Worm (Caenorhabditis elegans): ENCODE measurements around the gene T25B2.3.

Gene T25B2.3

ce11 chrX:6219892-6220291 is 44.0 kb downstream of the T25B2.3 start (continued):
- peak; percentile 7 for TF ChIP-seq tbx-2 (tag; optimal IDR thresholded peaks at IDR 0.05)
- TF ChIP-seq skn-1 (tag; optimal IDR thresholded peaks at IDR 0.05) = peak; percentile 15
- TF ChIP-seq eor-1 (tag; optimal IDR thresholded peaks at IDR 0.05) = no peak
- TF ChIP-seq egl-5 (tag; optimal IDR thresholded peaks at IDR 0.05) = peak; percentile 38
- no peak for TF ChIP-seq unc-39 (tag; optimal IDR thresholded peaks at IDR 0.05)
- TF ChIP-seq ceh-16 (tag; optimal IDR thresholded peaks at IDR 0.05) = no peak
- no peak for TF ChIP-seq daf-12 (tag; optimal IDR thresholded peaks at IDR 0.05)
- no peak for TF ChIP-seq nhr-77 (tag; optimal IDR thresholded peaks at IDR 0.05)
- TF ChIP-seq fkh-10 (GFP tag; optimal IDR thresholded peaks at IDR 0.05) = no peak
- no peak for TF ChIP-seq sea-2 (GFP tag; optimal IDR thresholded peaks at IDR 0.05)
- TF ChIP-seq unc-62 (GFP tag; optimal IDR thresholded peaks at IDR 0.05) = no peak

DNA sequence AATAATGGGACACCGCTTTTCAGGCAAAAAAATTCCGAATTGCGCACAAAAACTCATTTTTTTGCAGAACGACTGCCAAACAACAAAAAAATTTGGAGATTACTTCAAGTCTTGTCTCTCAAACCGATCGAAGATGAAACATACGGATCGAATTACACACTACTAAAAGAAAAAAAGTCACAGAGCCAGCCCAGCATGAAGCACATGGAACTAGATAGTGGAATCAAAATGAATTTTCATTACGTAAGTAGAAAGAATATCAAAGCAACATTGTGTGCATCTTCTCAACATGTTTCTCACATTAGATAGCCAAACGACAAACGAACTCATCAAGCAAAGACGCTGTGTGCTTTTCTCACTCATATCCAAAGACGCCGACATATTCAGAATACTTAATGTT is 45.2 kb downstream of the T25B2.3 start:
- TF ChIP-seq nhr-237 (tag; optimal IDR thresholded peaks at IDR 0.05) = no peak
- TF ChIP-seq pqm-1 (tag; optimal IDR thresholded peaks at IDR 0.05) = no peak
- no peak for TF ChIP-seq mdl-1 (tag; optimal IDR thresholded peaks at IDR 0.05)
- no peak for TF ChIP-seq elt-1 (tag; optimal IDR thresholded peaks at IDR 0.05)
- TF ChIP-seq eor-1 (tag; optimal IDR thresholded peaks at IDR 0.05) = no peak
- TF ChIP-seq lin-15B (tag; optimal IDR thresholded peaks at IDR 0.05) = no peak

ce11 chrX:6224841-6225240 is 48.9 kb downstream of the T25B2.3 start:
- TF ChIP-seq lin-39 (tag; optimal IDR thresholded peaks at IDR 0.05) = peak; percentile 6
- no peak for TF ChIP-seq lin-15B (tag; optimal IDR thresholded peaks at IDR 0.05)
